Fruit fly (Drosophila melanogaster): ENCODE results near the gene Ir8a.

Gene Ir8a

DNA sequence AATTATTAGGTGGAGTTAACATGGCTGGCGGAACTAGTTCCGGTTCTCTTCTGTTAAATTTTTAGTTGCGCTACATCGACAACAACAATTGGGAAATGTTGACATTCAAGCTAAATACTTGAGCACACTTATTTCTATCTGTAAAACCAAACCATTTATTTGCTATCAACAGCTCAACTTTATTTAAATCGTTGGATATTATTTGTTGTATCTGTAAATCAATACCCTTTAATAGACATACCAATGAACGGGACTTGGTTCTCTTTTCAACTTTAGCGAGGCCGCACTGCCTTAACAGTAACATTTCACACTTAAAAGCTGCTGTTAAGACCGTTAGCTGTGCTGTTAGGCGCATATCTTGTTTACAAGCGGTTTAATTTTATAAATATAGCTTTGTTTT, 42.8 kb downstream of the Ir8a start, which contains the start of gene CG12106 (continued):
- TF ChIP-seq H15 (GFP tag; IDR thresholded peaks at IDR 0.05) (no peak), NFAT (GFP tag; IDR thresholded peaks at IDR 0.05) (no peak), usp (GFP tag; optimal IDR thresholded peaks at IDR 0.05) (no peak), Aef1 (GFP tag; IDR thresholded peaks at IDR 0.05) (peak; percentile 59; the same call in 2 of the 3 replicates), Neu2 (GFP tag; optimal IDR thresholded peaks at IDR 0.05; ENCODE audit: borderline replicate concordance) (no peak), CG3163 (GFP tag; optimal IDR thresholded peaks at IDR 0.05) (no peak), CG3838 (GFP tag; optimal IDR thresholded peaks at IDR 0.05) (no peak), CG11093 (GFP tag; IDR thresholded peaks at IDR 0.05) (no peak), Dip3 (GFP tag; optimal IDR thresholded peaks at IDR 0.05) (no peak), CG34422 (GFP tag; IDR thresholded peaks at IDR 0.05) (no peak), Fer2 (tag; optimal IDR thresholded peaks at IDR 0.05) (no peak), CG1233 (GFP tag; optimal IDR thresholded peaks at IDR 0.05) (no peak), CG8359 (GFP tag; optimal IDR thresholded peaks at IDR 0.05; ENCODE audit: borderline replicate concordance) (no peak), NK7.1 (GFP tag; optimal IDR thresholded peaks at IDR 0.05) (no peak), vfl (GFP tag; optimal IDR thresholded peaks at IDR 0.05) (no peak), Atf6 (GFP tag; IDR thresholded peaks at IDR 0.05) (0 out of 2 replicates have a peak, but pooled peaks have one; percentile 29), Pdp1 (GFP tag; optimal IDR thresholded peaks at IDR 0.05) (peak in 1 of 2 experiments; percentile 20), Nf-YC (tag; optimal IDR thresholded peaks at IDR 0.05) (peak; percentile 42), CG13296 (GFP tag; optimal IDR thresholded peaks at IDR 0.05) (peak; percentile 50), ab (GFP tag; optimal IDR thresholded peaks at IDR 0.05) (no peak), fd96Cb (tag; optimal IDR thresholded peaks at IDR 0.05) (peak; percentile 37), Ets97D (GFP tag; optimal IDR thresholded peaks at IDR 0.05) (no peak), sens (GFP tag) (peak; percentile 59), corto (GFP tag; optimal IDR thresholded peaks at IDR 0.05) (no peak), CG1529 (GFP tag; optimal IDR thresholded peaks at IDR 0.05) (no peak), h (optimal IDR thresholded peaks at IDR 0.05) (no peak), CG14014 (GFP tag; IDR thresholded peaks at IDR 0.05) (0 out of 2 replicates have a peak, but pooled peaks have one; percentile 36), ssp (GFP tag; IDR thresholded peaks at IDR 0.05) (no peak), exex (tag; optimal IDR thresholded peaks at IDR 0.05) (peak; percentile 28), CG14667 (GFP tag; IDR thresholded peaks at IDR 0.05) (no peak), CG6854 (GFP tag; optimal IDR thresholded peaks at IDR 0.05) (no peak), CG4404 (GFP tag; IDR thresholded peaks at IDR 0.05) (peak; percentile 31; the same call in 1 of the 2 replicates), CG10209 (GFP tag; optimal IDR thresholded peaks at IDR 0.05) (peak; percentile 12), CG4282 (GFP tag; optimal IDR thresholded peaks at IDR 0.05) (no peak), Usf (GFP tag; optimal IDR thresholded peaks at IDR 0.05) (no peak), Abd-B (GFP tag; optimal IDR thresholded peaks at IDR 0.05) (peak; percentile 23), Tbp (GFP tag; optimal IDR thresholded peaks at IDR 0.05) (no peak), CG3726 (GFP tag; IDR thresholded peaks at IDR 0.05) (no peak), chif (GFP tag; optimal IDR thresholded peaks at IDR 0.05) (peak in 1 of 2 experiments; percentile 14), CG7271 (tag; optimal IDR thresholded peaks at IDR 0.05) (no peak), nmo (GFP tag; optimal IDR thresholded peaks at IDR 0.05) (peak; percentile 55), CG2202 (tag; optimal IDR thresholded peaks at IDR 0.05) (no peak), CG5245 (GFP tag; optimal IDR thresholded peaks at IDR 0.05) (no peak), en (GFP tag; optimal IDR thresholded peaks at IDR 0.05) (no peak), slbo (GFP tag; IDR thresholded peaks at IDR 0.05) (peak; percentile 72), Adf1 (GFP tag; IDR thresholded peaks at IDR 0.05) (no peak), CG11398 (GFP tag; optimal IDR thresholded peaks at IDR 0.05) (no peak), D (optimal IDR thresholded peaks at IDR 0.05) (no peak), D (GFP tag; optimal IDR thresholded peaks at IDR 0.05) (no peak), Hsf (GFP tag; optimal IDR thresholded peaks at IDR 0.05) (peak; percentile 14), CG7928 (GFP tag; optimal IDR thresholded peaks at IDR 0.05) (no peak), gce (GFP tag; IDR thresholded peaks at IDR 0.05) (no peak), B-H1 (GFP tag; IDR thresholded peaks at IDR 0.05) (0 out of 3 replicates have a peak, but pooled peaks have one; percentile 20)
